Worm (Caenorhabditis elegans) whole organism, L3 larva: ENCODE measurements around the gene sms-3.

Experiments
- ama-1 ChIP-seq: fragments of 150-350 bp; optimal IDR thresholded peaks from 2 replicates; lab custom pipeline; 2018
- eor-1 ChIP-seq, 2 experiments: fragments of 150-350 bp; optimal IDR thresholded peaks; 2 replicates each; lab custom pipeline; 2014 to 2018; ENCODE audit warnings: missing biosample characterization in 2 of 2, missing genetic modification characterization in 2 of 2
- fkh-2 ChIP-seq: fragments of 150-350 bp; optimal IDR thresholded peaks from 2 replicates; lab custom pipeline; 2014; ENCODE audit warnings: missing biosample characterization, missing genetic modification reagents, missing genetic modification characterization
- lin-39 ChIP-seq: fragments of 150-350 bp; optimal IDR thresholded peaks from 2 replicates; lab custom pipeline; 2018; ENCODE audit warnings: missing biosample characterization, missing genetic modification reagents, missing genetic modification characterization
- mml-1 ChIP-seq: fragments of 150-350 bp; sonication (generic microtip); optimal IDR thresholded peaks from 3 replicates; lab custom pipeline; 2014; ENCODE audit warnings: missing biosample characterization, missing genetic modification characterization
- nhr-237 ChIP-seq: fragments of 150-350 bp; optimal IDR thresholded peaks from 2 replicates; lab custom pipeline; 2014; ENCODE audit warnings: missing biosample characterization, missing genetic modification characterization
- nhr-77 ChIP-seq: fragments of 150-350 bp; optimal IDR thresholded peaks from 2 replicates; lab custom pipeline; 2014; ENCODE audit warnings: missing biosample characterization, missing genetic modification characterization
- snpc-4 ChIP-seq: fragments of 150-350 bp; optimal IDR thresholded peaks from 2 replicates; lab custom pipeline; 2014; ENCODE audit warnings: missing biosample characterization, missing genetic modification characterization
- ztf-11 ChIP-seq: fragments of 150-350 bp; optimal IDR thresholded peaks from 2 replicates; lab custom pipeline; 2014; ENCODE audit warnings: missing biosample characterization, missing genetic modification characterization
- ztf-4 ChIP-seq: fragments of 150-350 bp; optimal IDR thresholded peaks from 2 replicates; lab custom pipeline; 2014; ENCODE audit warnings: missing biosample characterization, missing genetic modification characterization

- no peak for TF ChIP-seq lin-39 (tag; lab: Kevin White, UChicago)
- peak; percentile 94 for TF ChIP-seq ama-1
- no peak for TF ChIP-seq eor-1 (tag; optimal IDR thresholded peaks at IDR 0.05; lab: Kevin White, UChicago)
- no peak for TF ChIP-seq nhr-77 (tag; lab: Kevin White, UChicago)
- TF ChIP-seq fkh-2 (tag; lab: Kevin White, UChicago), result no peak
- no peak for TF ChIP-seq snpc-4 (tag; lab: Kevin White, UChicago)
- TF ChIP-seq ztf-11 (tag; lab: Kevin White, UChicago), result no peak
- no peak for TF ChIP-seq mml-1 (tag; lab: Kevin White, UChicago)
- TF ChIP-seq nhr-237 (tag; lab: Kevin White, UChicago), result no peak
- TF ChIP-seq ztf-4 (tag; lab: Kevin White, UChicago), result peak; percentile 59
These were observed 15.5 kb upstream of the sms-3 start for ce11 chrIII:1616245-1617026.
